Worm (Caenorhabditis elegans): ENCODE data around the gene srsx-3.

DNA sequence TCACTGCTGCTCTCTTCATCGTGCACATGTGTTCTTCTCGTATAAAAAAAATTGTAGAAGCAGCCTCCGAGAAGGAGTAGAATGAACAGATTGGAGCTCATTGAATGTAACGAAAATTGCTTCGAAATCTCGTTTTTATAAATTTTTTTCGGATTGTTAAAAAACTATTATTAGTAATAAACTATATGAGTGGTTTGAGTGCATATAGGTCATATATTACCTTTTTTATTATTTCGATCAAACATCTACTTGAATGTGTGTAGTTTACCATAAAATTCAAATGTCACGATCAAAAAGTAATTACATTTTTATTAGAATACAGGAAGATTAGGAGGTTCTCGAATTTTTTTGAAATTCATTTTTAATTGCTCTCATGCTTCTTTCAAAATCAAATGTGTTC is 15.8 kb upstream of the srsx-3 start, which contains the start of gene clec-216:
- no peak for TF ChIP-seq sptf-2 (GFP tag; optimal IDR thresholded peaks at IDR 0.05)
- no peak for TF ChIP-seq zim-3 (tag; optimal IDR thresholded peaks at IDR 0.05)
- TF ChIP-seq F23B12.7 (tag; optimal IDR thresholded peaks at IDR 0.05; ENCODE audit: insufficient read depth): no peak
- no peak for TF ChIP-seq zfh-2 (GFP tag; conservative IDR thresholded peaks at IDR 0.05)
- no peak for TF ChIP-seq D2030.7 (GFP tag; IDR thresholded peaks at IDR 0.05)
- TF ChIP-seq B0035.1 (tag; optimal IDR thresholded peaks at IDR 0.05): no peak
- TF ChIP-seq C17E4.6 (GFP tag; IDR thresholded peaks at IDR 0.05): no peak
- TF ChIP-seq snpc-1.3 (tag; optimal IDR thresholded peaks at IDR 0.05; ENCODE audit: insufficient read depth): no peak
- no peak for TF ChIP-seq F37B4.10 (GFP tag; IDR thresholded peaks at IDR 0.05)
- no peak for TF ChIP-seq lin-40 (tag; optimal IDR thresholded peaks at IDR 0.05)
- TF ChIP-seq rpc-1 (optimal IDR thresholded peaks at IDR 0.05): no peak
- TF ChIP-seq rpc-1 (tag; optimal IDR thresholded peaks at IDR 0.05): no peak
- no peak for TF ChIP-seq attf-3 (GFP tag; conservative IDR thresholded peaks at IDR 0.05)
- TF ChIP-seq ama-1 (optimal IDR thresholded peaks at IDR 0.05): no peak
- no peak for TF ChIP-seq ama-1 (GFP tag; optimal IDR thresholded peaks at IDR 0.05)
